Worm (Caenorhabditis elegans): ENCODE results near the gene C27H5.12.

Gene C27H5.12

ce11 chrII:7122661-7123418, 38.6 kb downstream of the C27H5.12 start, which contains the start of gene F10E7.11:
Gene F10E7.11, minus strand, starts transcription at chrII:7122892.
- TF ChIP-seq hlh-15 (tag; optimal IDR thresholded peaks at IDR 0.05) (no peak), tbx-7 (tag; optimal IDR thresholded peaks at IDR 0.05) (no peak), K02D7.2 (tag; optimal IDR thresholded peaks at IDR 0.05) (no peak), tbx-2 (tag; optimal IDR thresholded peaks at IDR 0.05) (peak; percentile 59), pag-3 (tag; optimal IDR thresholded peaks at IDR 0.05; ENCODE audit: borderline replicate concordance) (no peak), ref-2 (tag; optimal IDR thresholded peaks at IDR 0.05) (peak; percentile 23), C08G9.2 (tag; optimal IDR thresholded peaks at IDR 0.05) (peak; percentile 9), ceh-34 (tag; optimal IDR thresholded peaks at IDR 0.05) (peak; percentile 16), zip-5 (tag; optimal IDR thresholded peaks at IDR 0.05) (peak; percentile 29), ceh-31 (tag; optimal IDR thresholded peaks at IDR 0.05) (peak; percentile 25)

- TF ChIP-seq C38D4.7 (GFP tag; optimal IDR thresholded peaks at IDR 0.05) (no peak), hlh-6 (tag; optimal IDR thresholded peaks at IDR 0.05) (no peak), pros-1 (tag; optimal IDR thresholded peaks at IDR 0.05) (no peak), eyg-1 (tag; optimal IDR thresholded peaks at IDR 0.05) (no peak), elt-4 (tag; optimal IDR thresholded peaks at IDR 0.05) (no peak), pat-9 (tag; optimal IDR thresholded peaks at IDR 0.05) (no peak), ceh-22 (tag; optimal IDR thresholded peaks at IDR 0.05) (no peak), ref-2 (tag; optimal IDR thresholded peaks at IDR 0.05) (no peak), che-1 (tag; optimal IDR thresholded peaks at IDR 0.05) (no peak), ceh-19 (GFP tag; optimal IDR thresholded peaks at IDR 0.05) (no peak), mec-3 (tag; optimal IDR thresholded peaks at IDR 0.05; ENCODE audit: borderline replicate concordance) (no peak), hlh-13 (GFP tag; optimal IDR thresholded peaks at IDR 0.05) (no peak), K09A11.1 (tag; optimal IDR thresholded peaks at IDR 0.05; ENCODE audit: insufficient read depth) (no peak), pha-2 (tag; optimal IDR thresholded peaks at IDR 0.05) (no peak), unc-86 (tag; optimal IDR thresholded peaks at IDR 0.05) (no peak), sox-4 (tag; optimal IDR thresholded peaks at IDR 0.05) (no peak), ama-1 (optimal IDR thresholded peaks at IDR 0.05) (no peak), nhr-232 (tag; optimal IDR thresholded peaks at IDR 0.05) (no peak), unc-3 (GFP tag; conservative IDR thresholded peaks at IDR 0.05) (no peak), unc-3 (tag; optimal IDR thresholded peaks at IDR 0.05) (no peak), sox-2 (GFP tag; IDR thresholded peaks at IDR 0.05) (no peak)
Observed at ce11 chrII:7121762-7122292, 39.6 kb downstream of the C27H5.12 start, which contains the start of gene F10E7.2. Gene F10E7.2, plus strand, starts transcription at chrII:7122242.

ce11 chrII:7119525-7119924, 41.9 kb downstream of the C27H5.12 start:
- TF ChIP-seq hlh-30 (tag; optimal IDR thresholded peaks at IDR 0.05; ENCODE audit: insufficient read depth) (no peak), ama-1 (optimal IDR thresholded peaks at IDR 0.05) (no peak), mec-3 (tag; optimal IDR thresholded peaks at IDR 0.05; ENCODE audit: borderline replicate concordance) (no peak), ceh-45 (GFP tag; IDR thresholded peaks at IDR 0.05) (no peak), ahr-1 (tag; optimal IDR thresholded peaks at IDR 0.05) (no peak), Y22D7AL.16 (tag; optimal IDR thresholded peaks at IDR 0.05) (no peak), elt-4 (tag; optimal IDR thresholded peaks at IDR 0.05) (no peak), ets-4 (tag; optimal IDR thresholded peaks at IDR 0.05) (no peak)

- TF ChIP-seq sdc-2 (tag; optimal IDR thresholded peaks at IDR 0.05) (no peak), unc-55 (GFP tag; optimal IDR thresholded peaks at IDR 0.05) (peak; percentile 54)
Observed at ce11 chrII:7116350-7116749, 45.1 kb downstream of the C27H5.12 start, which contains the start of gene spon-1. Gene spon-1, plus strand, starts transcription at chrII:7116557.
